Fruit fly (Drosophila melanogaster) whole organism, wandering third instar larva: ENCODE results near the gene CG17929.

Experiments used
- Abd-B ChIP-seq: fragments of >200 bp; optimal IDR thresholded peaks from 2 replicates; lab custom pipeline; 2017; ENCODE audit warnings: missing biosample characterization, missing genetic modification characterization
- CG32264 ChIP-seq: fragments of 200-800 bp; sonication (Bioruptor generic); optimal IDR thresholded peaks from 2 replicates; lab custom pipeline; 2016; ENCODE audit warnings: missing biosample characterization, missing genetic modification characterization
- CG9705 ChIP-seq: fragments of 200-800 bp; sonication (Bioruptor generic); optimal IDR thresholded peaks from 2 replicates; lab custom pipeline; 2018; ENCODE audit warnings: missing biosample characterization, mild to moderate bottlenecking, missing genetic modification characterization
- CrebA ChIP-seq: fragments of 200-800 bp; sonication (Bioruptor generic); optimal IDR thresholded peaks from 2 replicates; lab custom pipeline; 2016; ENCODE audit warnings: missing biosample characterization, mild to moderate bottlenecking, missing genetic modification characterization, borderline replicate concordance
- Dfd ChIP-seq: fragments of >200 bp; optimal IDR thresholded peaks from 2 replicates; lab custom pipeline; 2017; ENCODE audit warnings: missing biosample characterization, missing genetic modification characterization
- Dif ChIP-seq: fragments of 200-275, 200-300 bp; sonication (Bioruptor generic); optimal IDR thresholded peaks from 2 replicates; lab custom pipeline; 2018; ENCODE audit warnings: missing biosample characterization, missing genetic modification characterization; ENCODE audit not compliant: partially characterized antibody
- GATAd ChIP-seq: sonication (Bioruptor generic); optimal IDR thresholded peaks from 2 replicates; lab custom pipeline; 2016; ENCODE audit warnings: missing biosample characterization, missing genetic modification characterization
- HLH106 ChIP-seq: fragments of 200-800 bp; optimal IDR thresholded peaks from 3 replicates; lab custom pipeline; 2019; ENCODE audit warnings: missing biosample characterization, mild to moderate bottlenecking, missing genetic modification characterization, moderate library complexity
- Hnf4 ChIP-seq: fragments of 200-800 bp; sonication (Bioruptor generic); optimal IDR thresholded peaks from 2 replicates; lab custom pipeline; 2016; ENCODE audit warnings: missing biosample characterization, mild to moderate bottlenecking, missing genetic modification characterization
- Hr78 ChIP-seq: fragments of >200 bp; optimal IDR thresholded peaks from 2 replicates; lab custom pipeline; 2017; ENCODE audit warnings: missing biosample characterization, missing genetic modification characterization
- Hr83 ChIP-seq: fragments of 200-300 bp; sonication (Bioruptor generic); optimal IDR thresholded peaks from 2 replicates; lab custom pipeline; 2016; ENCODE audit warnings: missing biosample characterization, mild to moderate bottlenecking, missing genetic modification characterization, moderate library complexity; ENCODE audit not compliant: poor library complexity, severe bottlenecking
- Jra ChIP-seq: sonication (Bioruptor generic); optimal IDR thresholded peaks from 2 replicates; lab custom pipeline; 2016; ENCODE audit warnings: missing biosample characterization, missing genetic modification characterization
- Myc ChIP-seq: fragments of >200 bp; optimal IDR thresholded peaks from 2 replicates; lab custom pipeline; 2017
- N ChIP-seq: fragments of >200 bp; optimal IDR thresholded peaks from 2 replicates; lab custom pipeline; 2018; ENCODE audit warnings: missing biosample characterization, missing external identifiers, missing genetic modification characterization
- OdsH ChIP-seq: fragments of 200-800 bp; sonication (Bioruptor generic); optimal IDR thresholded peaks from 2 replicates; lab custom pipeline; 2016; ENCODE audit warnings: missing biosample characterization, mild to moderate bottlenecking, missing genetic modification characterization
- Rel ChIP-seq, 2 experiments: fragments of 200-800 bp; sonication (Bioruptor generic) in 1 of 2; optimal IDR thresholded peaks; 2 replicates in 1 of 2; 3 replicates in 1 of 2; lab custom pipeline; 2016 to 2019; ENCODE audit warnings: mild to moderate bottlenecking in 2 of 2, missing biosample characterization in 2 of 2, missing genetic modification characterization in 2 of 2, moderate library complexity in 1 of 2
- Sp1 ChIP-seq: fragments of 200-800 bp; sonication (Bioruptor generic); optimal IDR thresholded peaks from 3 replicates; lab custom pipeline; 2019; ENCODE audit warnings: missing biosample characterization, mild to moderate bottlenecking, missing genetic modification characterization, moderate library complexity
- br ChIP-seq: fragments of 200-800 bp; sonication (Bioruptor generic); optimal IDR thresholded peaks from 2 replicates; lab custom pipeline; 2016; ENCODE audit warnings: missing biosample characterization, missing genetic modification characterization
- brk ChIP-seq: fragments of 200-800 bp; sonication (Bioruptor generic); optimal IDR thresholded peaks from 2 replicates; lab custom pipeline; 2016; ENCODE audit warnings: missing biosample characterization, mild to moderate bottlenecking, missing genetic modification characterization
- dl ChIP-seq, 2 experiments: fragments of 175-275, 200-275 bp in 1 of 2; fragments of 200-275 bp in 1 of 2; sonication (Bioruptor generic); optimal IDR thresholded peaks; lab custom pipeline; 2018; ENCODE audit warnings: mild to moderate bottlenecking in 2 of 2, missing biosample characterization in 2 of 2, missing genetic modification characterization in 2 of 2, moderate library complexity in 2 of 2; ENCODE audit not compliant: partially characterized antibody in 2 of 2, insufficient read depth in 1 of 2
- dmrt93B ChIP-seq: fragments of 200-800 bp; sonication (Bioruptor generic); optimal IDR thresholded peaks from 2 replicates; lab custom pipeline; 2018; ENCODE audit warnings: missing biosample characterization, mild to moderate bottlenecking, missing genetic modification characterization
- dsf ChIP-seq: sonication (Bioruptor generic); optimal IDR thresholded peaks from 2 replicates; lab custom pipeline; 2016; ENCODE audit warnings: missing biosample characterization, missing genetic modification characterization, borderline replicate concordance
- ey ChIP-seq: fragments of 200-800 bp; sonication (Bioruptor generic); optimal IDR thresholded peaks from 2 replicates; lab custom pipeline; 2016; ENCODE audit warnings: missing biosample characterization, missing genetic modification characterization
- foxo ChIP-seq, 2 experiments: fragments of 200-800 bp; sonication (Bioruptor generic); optimal IDR thresholded peaks; 2 replicates in 1 of 2; 3 replicates in 1 of 2; lab custom pipeline; 2016 to 2017; ENCODE audit warnings: missing biosample characterization in 2 of 2, missing genetic modification characterization in 2 of 2
- fru ChIP-seq: fragments of 200-800 bp; sonication (Bioruptor generic); optimal IDR thresholded peaks from 3 replicates; lab custom pipeline; 2016; ENCODE audit warnings: missing biosample characterization, mild to moderate bottlenecking, missing genetic modification characterization
- h ChIP-seq: fragments of 200-800 bp; sonication (Bioruptor generic); optimal IDR thresholded peaks from 3 replicates; lab custom pipeline; 2016; ENCODE audit warnings: missing biosample characterization, mild to moderate bottlenecking, missing genetic modification characterization
- jim ChIP-seq: fragments of 175-275, 200-325 bp; sonication (Bioruptor generic); optimal IDR thresholded peaks from 2 replicates; lab custom pipeline; 2016; ENCODE audit warnings: missing biosample characterization, mild to moderate bottlenecking, missing genetic modification characterization
- lola ChIP-seq: fragments of >200 bp; optimal IDR thresholded peaks from 2 replicates; lab custom pipeline; 2017; ENCODE audit warnings: missing biosample characterization, missing genetic modification characterization
- pan ChIP-seq: fragments of >200 bp; optimal IDR thresholded peaks from 2 replicates; lab custom pipeline; 2017
- psq ChIP-seq: fragments of 200-800 bp; sonication (Bioruptor generic); optimal IDR thresholded peaks from 3 replicates; lab custom pipeline; 2017; ENCODE audit warnings: missing biosample characterization, mild to moderate bottlenecking, missing genetic modification characterization, moderate library complexity
- rgr ChIP-seq: fragments of 200-800 bp; sonication (Bioruptor generic); optimal IDR thresholded peaks from 3 replicates; lab custom pipeline; 2016; ENCODE audit warnings: missing biosample characterization, mild to moderate bottlenecking, missing genetic modification characterization
- sage ChIP-seq: fragments of 200-800 bp; sonication (Bioruptor generic); optimal IDR thresholded peaks from 2 replicates; lab custom pipeline; 2016; ENCODE audit warnings: missing biosample characterization, mild to moderate bottlenecking, missing genetic modification characterization
- sv ChIP-seq: fragments of 200-800 bp; sonication (Bioruptor generic); optimal IDR thresholded peaks from 3 replicates; lab custom pipeline; 2016; ENCODE audit warnings: missing biosample characterization, missing genetic modification characterization
- tai ChIP-seq: sonication (Bioruptor generic); optimal IDR thresholded peaks from 2 replicates; lab custom pipeline; 2016; ENCODE audit warnings: missing biosample characterization, missing genetic modification characterization
- woc ChIP-seq: sonication (Bioruptor generic); optimal IDR thresholded peaks from 2 replicates; lab custom pipeline; 2016; ENCODE audit warnings: missing biosample characterization, mild to moderate bottlenecking, missing genetic modification characterization

CG17929 gene

dm6 chr3R:16325192-16325591 is at the start of gene CG17929:
TSS of gene CG17929 (plus strand) at chr3R:16325492.
- TF ChIP-seq Rel (GFP tag; optimal IDR thresholded peaks at IDR 0.05; lab: Kevin White, UChicago), result no peak
- TF ChIP-seq Rel (tag; optimal IDR thresholded peaks at IDR 0.05; lab: Kevin White, UChicago), result no peak
- no peak for TF ChIP-seq Jra (GFP tag; lab: Kevin White, UChicago)
- TF ChIP-seq CrebA, result no peak
- TF ChIP-seq Abd-B, result no peak
- no peak for TF ChIP-seq OdsH (GFP tag; lab: Kevin White, UChicago)
- TF ChIP-seq dl (GFP tag; optimal IDR thresholded peaks at IDR 0.05; lab: Kevin White, UChicago; ENCODE audit: insufficient read depth in 1 of 2, partially characterized antibody in 2 of 2), result no peak
- no peak for TF ChIP-seq br (GFP tag; lab: Kevin White, UChicago)
- no peak for TF ChIP-seq h (GFP tag; lab: Kevin White, UChicago)
- TF ChIP-seq Myc (lab: Kevin White, UChicago), result no peak
- TF ChIP-seq ey (GFP tag; lab: Kevin White, UChicago), result no peak
- no peak for TF ChIP-seq psq (GFP tag; lab: Kevin White, UChicago)
- no peak for TF ChIP-seq Hr78
- no peak for TF ChIP-seq foxo (GFP tag; optimal IDR thresholded peaks at IDR 0.05; lab: Kevin White, UChicago)
- TF ChIP-seq HLH106 (tag; lab: Kevin White, UChicago), result no peak
- TF ChIP-seq tai (GFP tag; lab: Kevin White, UChicago), result no peak
- TF ChIP-seq GATAd (GFP tag; lab: Kevin White, UChicago), result no peak
- TF ChIP-seq rgr (GFP tag; lab: Kevin White, UChicago), result no peak
- no peak for TF ChIP-seq Dif (GFP tag; lab: Kevin White, UChicago)
- TF ChIP-seq, all 38 proteins: peak for 0

dm6 chr3R:16275890-16276619 is 49.2 kb upstream of the CG17929 start:
- TF ChIP-seq Dif (GFP tag; lab: Kevin White, UChicago) (no peak), tai (GFP tag; lab: Kevin White, UChicago) (no peak), jim (no peak), dmrt93B (GFP tag; lab: Kevin White, UChicago) (no peak), ey (GFP tag; lab: Kevin White, UChicago) (no peak), sage (GFP tag; lab: Kevin White, UChicago) (no peak), CG9705 (no peak), Hr83 (GFP tag; lab: Kevin White, UChicago) (no peak), foxo (GFP tag; optimal IDR thresholded peaks at IDR 0.05; lab: Kevin White, UChicago) (no peak), Abd-B (no peak), fru (no peak), brk (GFP tag; lab: Kevin White, UChicago) (no peak), CG32264 (GFP tag; lab: Kevin White, UChicago) (no peak), Dfd (GFP tag; lab: Kevin White, UChicago) (no peak), woc (GFP tag; lab: Kevin White, UChicago) (no peak), Myc (lab: Kevin White, UChicago) (no peak)

dm6 chr3R:16276992-16277391 is 48.3 kb upstream of the CG17929 start:
- TF ChIP-seq sage (GFP tag; lab: Kevin White, UChicago) (no peak), rgr (GFP tag; lab: Kevin White, UChicago) (no peak), GATAd (GFP tag; lab: Kevin White, UChicago) (no peak), woc (GFP tag; lab: Kevin White, UChicago) (no peak), N (GFP tag; lab: Kevin White, UChicago) (no peak), Hnf4 (GFP tag; lab: Kevin White, UChicago) (no peak), Jra (GFP tag; lab: Kevin White, UChicago) (no peak), br (GFP tag; lab: Kevin White, UChicago) (no peak), OdsH (GFP tag; lab: Kevin White, UChicago) (no peak), Rel (GFP tag; optimal IDR thresholded peaks at IDR 0.05; lab: Kevin White, UChicago) (no peak), Rel (tag; optimal IDR thresholded peaks at IDR 0.05; lab: Kevin White, UChicago) (no peak), CrebA (no peak), Hr83 (GFP tag; lab: Kevin White, UChicago) (no peak)

- no peak for TF ChIP-seq dl (GFP tag; optimal IDR thresholded peaks at IDR 0.05; lab: Kevin White, UChicago; ENCODE audit: insufficient read depth in 1 of 2, partially characterized antibody in 2 of 2)
- TF ChIP-seq Dfd (GFP tag; lab: Kevin White, UChicago), result no peak
- TF ChIP-seq dmrt93B (GFP tag; lab: Kevin White, UChicago), result no peak
- TF ChIP-seq jim, result no peak
- no peak for TF ChIP-seq dsf (GFP tag; lab: Kevin White, UChicago)
- no peak for TF ChIP-seq pan
- no peak for TF ChIP-seq Jra (GFP tag; lab: Kevin White, UChicago)
- no peak for TF ChIP-seq CG9705
- no peak for TF ChIP-seq N (GFP tag; lab: Kevin White, UChicago)
- no peak for TF ChIP-seq sv (GFP tag; lab: Kevin White, UChicago)
- TF ChIP-seq lola (GFP tag; lab: Kevin White, UChicago), result no peak
- no peak for TF ChIP-seq CG32264 (GFP tag; lab: Kevin White, UChicago)
- TF ChIP-seq Sp1 (GFP tag; lab: Kevin White, UChicago), result no peak
- TF ChIP-seq Hr83 (GFP tag; lab: Kevin White, UChicago), result no peak
- no peak for TF ChIP-seq HLH106 (tag; lab: Kevin White, UChicago)
These were observed 47.7 kb upstream of the CG17929 start for dm6 chr3R:16277543-16277942.
